Fruit fly (Drosophila melanogaster) whole organism, embryonic: Measurements from ENCODE around the gene CG11668.

ENCODE experiments used
- Bgb ChIP-seq: fragments of 200-800 bp; sonication (Bioruptor generic); IDR thresholded peaks from 2 replicates; pipeline ENCODE4 v1.3.6; 2022; ENCODE audit warnings: missing biosample characterization, missing genetic modification characterization; ENCODE audit not compliant: partially characterized antibody
- C15 ChIP-seq: fragments of 200-800 bp; sonication (Bioruptor generic); IDR thresholded peaks from 3 replicates; pipeline ENCODE4 v1.3.6; 2022; ENCODE audit warnings: missing biosample characterization, missing genetic modification characterization
- CG10543 ChIP-seq: fragments of 200-800 bp; sonication (Bioruptor generic); optimal IDR thresholded peaks from 3 replicates; lab custom pipeline; 2017; ENCODE audit warnings: missing biosample characterization, mild to moderate bottlenecking, missing genetic modification characterization, moderate library complexity
- CG10959 ChIP-seq: fragments of 200-800 bp; sonication (Bioruptor generic); IDR thresholded peaks from 2 replicates; pipeline ENCODE4 v1.3.6; 2022; ENCODE audit warnings: missing biosample characterization, missing genetic modification characterization
- CG11085 ChIP-seq: fragments of 200-800 bp; sonication (Bioruptor generic); IDR thresholded peaks from 2 replicates; pipeline ENCODE4 v1.3.6; 2022; ENCODE audit warnings: missing biosample characterization, missing genetic modification characterization
- CG12071 ChIP-seq: fragments of 200-800 bp; sonication (Bioruptor generic); optimal IDR thresholded peaks from 3 replicates; lab custom pipeline; 2018; ENCODE audit warnings: missing biosample characterization, mild to moderate bottlenecking, missing genetic modification characterization
- CG12236 ChIP-seq: fragments of 200-800 bp; sonication (Bioruptor generic); optimal IDR thresholded peaks from 2 replicates; lab custom pipeline; 2016; ENCODE audit warnings: missing biosample characterization, missing genetic modification characterization
- CG14965 ChIP-seq: fragments of 200-800 bp; sonication (Bioruptor generic); optimal IDR thresholded peaks from 2 replicates; lab custom pipeline; 2016; ENCODE audit warnings: missing biosample characterization, missing genetic modification characterization, borderline replicate concordance
- CG15479 ChIP-seq: fragments of 200-800 bp; sonication (Bioruptor generic); optimal IDR thresholded peaks from 3 replicates; lab custom pipeline; 2019; ENCODE audit warnings: missing biosample characterization, mild to moderate bottlenecking, missing genetic modification characterization, moderate library complexity
- CG15514 ChIP-seq: fragments of 200-800 bp; sonication (Bioruptor generic); optimal IDR thresholded peaks from 3 replicates; lab custom pipeline; 2017; ENCODE audit warnings: missing biosample characterization, missing genetic modification characterization, mild to moderate bottlenecking, moderate library complexity, missing genetic modification reagents
- CG2116 ChIP-seq: fragments of 200-800 bp; sonication (Bioruptor generic); optimal IDR thresholded peaks from 3 replicates; lab custom pipeline; 2018; ENCODE audit warnings: missing biosample characterization, mild to moderate bottlenecking, missing genetic modification characterization
- CG2120 ChIP-seq: fragments of 200-800 bp; sonication (Bioruptor generic); optimal IDR thresholded peaks from 3 replicates; lab custom pipeline; 2016; ENCODE audit warnings: missing biosample characterization, missing genetic modification characterization
- CG2712 ChIP-seq: fragments of 200-800 bp; optimal IDR thresholded peaks from 3 replicates; lab custom pipeline; 2019; ENCODE audit warnings: missing biosample characterization, mild to moderate bottlenecking, missing genetic modification characterization, moderate library complexity
- CG31441 ChIP-seq: fragments of 200-800 bp; sonication (Bioruptor generic); IDR thresholded peaks from 2 replicates; pipeline ENCODE4 v1.3.6; 2022; ENCODE audit warnings: missing biosample characterization, missing genetic modification characterization
- CG3847 ChIP-seq: fragments of 200-800 bp; sonication (Bioruptor generic); IDR thresholded peaks from 2 replicates; pipeline ENCODE4 v1.3.6; 2022; ENCODE audit warnings: missing biosample characterization, missing genetic modification characterization
- CG42726 ChIP-seq: fragments of 200-800 bp; sonication (Bioruptor generic); IDR thresholded peaks from 2 replicates; pipeline ENCODE4 v1.3.6; 2022; ENCODE audit warnings: missing biosample characterization, missing genetic modification characterization; ENCODE audit not compliant: partially characterized antibody
- CG4360 ChIP-seq: fragments of 200-800 bp; sonication (Bioruptor generic); IDR thresholded peaks from 2 replicates; pipeline ENCODE4 v1.3.6; 2022; ENCODE audit warnings: missing biosample characterization, missing genetic modification characterization
- CG43689 ChIP-seq: fragments of 200-800 bp; sonication (Bioruptor generic); IDR thresholded peaks from 2 replicates; pipeline ENCODE4 v1.3.6; 2022; ENCODE audit warnings: missing biosample characterization, missing genetic modification characterization
- CG4424 ChIP-seq: fragments of 200-800 bp; sonication (Bioruptor generic); optimal IDR thresholded peaks from 3 replicates; lab custom pipeline; 2016; ENCODE audit warnings: missing biosample characterization, missing genetic modification characterization
- CG5180 ChIP-seq: fragments of 200-800 bp; sonication (Bioruptor generic); optimal IDR thresholded peaks from 3 replicates; lab custom pipeline; 2017; ENCODE audit warnings: missing biosample characterization, missing genetic modification characterization, mild to moderate bottlenecking, moderate library complexity, missing genetic modification reagents
- CG6765 ChIP-seq: fragments of 200-800 bp; sonication (Bioruptor generic); optimal IDR thresholded peaks from 3 replicates; lab custom pipeline; 2017; ENCODE audit warnings: missing biosample characterization, mild to moderate bottlenecking, missing genetic modification characterization
- CG7271 ChIP-seq: fragments of 200-800 bp; sonication (Bioruptor generic); optimal IDR thresholded peaks from 2 replicates; lab custom pipeline; 2018; ENCODE audit warnings: missing biosample characterization, mild to moderate bottlenecking, missing genetic modification characterization, moderate library complexity
- CG7928 ChIP-seq: fragments of 200-800 bp; sonication (Bioruptor generic); optimal IDR thresholded peaks from 2 replicates; lab custom pipeline; 2017; ENCODE audit warnings: missing biosample characterization, mild to moderate bottlenecking, missing genetic modification characterization
- CG8478 ChIP-seq: fragments of >200 bp; optimal IDR thresholded peaks from 2 replicates; lab custom pipeline; 2018
- CTCF ChIP-seq: fragments of 200-800 bp; sonication (Bioruptor generic); optimal IDR thresholded peaks from 2 replicates; lab custom pipeline; 2017; ENCODE audit warnings: missing biosample characterization, mild to moderate bottlenecking, missing genetic modification characterization, moderate library complexity
- D19B ChIP-seq: fragments of 200-800 bp; sonication (Bioruptor generic); optimal IDR thresholded peaks from 2 replicates; lab custom pipeline; 2017; ENCODE audit warnings: missing biosample characterization, mild to moderate bottlenecking, missing genetic modification characterization
- Doc2 ChIP-seq: fragments of 200-800 bp; sonication (Bioruptor generic); IDR thresholded peaks from 2 replicates; pipeline ENCODE4 v1.3.6; 2022; ENCODE audit warnings: missing biosample characterization, missing genetic modification characterization
- Drgx ChIP-seq: fragments of 200-800 bp; sonication (Bioruptor generic); IDR thresholded peaks from 2 replicates; pipeline ENCODE4 v1.3.6; 2022; ENCODE audit warnings: missing biosample characterization, missing genetic modification characterization
- HHEX ChIP-seq: fragments of 200-800 bp; sonication (Bioruptor generic); optimal IDR thresholded peaks from 3 replicates; lab custom pipeline; 2017; ENCODE audit warnings: missing biosample characterization, mild to moderate bottlenecking, missing genetic modification characterization, missing genetic modification reagents
- Kr ChIP-seq: fragments of 200-800 bp; sonication (Bioruptor generic); optimal IDR thresholded peaks from 2 replicates; lab custom pipeline; 2017; ENCODE audit warnings: missing biosample characterization, mild to moderate bottlenecking, missing genetic modification characterization
- Max ChIP-seq: fragments of 200-800 bp; sonication (Bioruptor generic); optimal IDR thresholded peaks from 2 replicates; lab custom pipeline; 2016; ENCODE audit warnings: missing biosample characterization, mild to moderate bottlenecking, missing genetic modification characterization
- Scr ChIP-seq: fragments of 200-800 bp; sonication (Bioruptor generic); IDR thresholded peaks from 2 replicates; pipeline ENCODE4 v1.3.6; 2022; ENCODE audit warnings: missing biosample characterization, missing genetic modification characterization; ENCODE audit not compliant: partially characterized antibody
- Ssrp ChIP-seq: fragments of 200-800 bp; sonication (Bioruptor generic); optimal IDR thresholded peaks from 2 replicates; lab custom pipeline; 2018; ENCODE audit warnings: missing biosample characterization, mild to moderate bottlenecking, missing genetic modification characterization, moderate library complexity
- cwo ChIP-seq: fragments of 200-800 bp; sonication (Bioruptor generic); optimal IDR thresholded peaks from 3 replicates; lab custom pipeline; 2017; ENCODE audit warnings: missing biosample characterization, missing genetic modification characterization, mild to moderate bottlenecking, moderate library complexity, missing genetic modification reagents
- dmrt99B ChIP-seq: fragments of 200-800 bp; sonication (Bioruptor generic); optimal IDR thresholded peaks from 2 replicates; lab custom pipeline; 2018; ENCODE audit warnings: missing biosample characterization, mild to moderate bottlenecking, missing genetic modification characterization, moderate library complexity
- fd102C ChIP-seq: fragments of 200-800 bp; sonication (Bioruptor generic); optimal IDR thresholded peaks from 2 replicates; lab custom pipeline; 2018; ENCODE audit warnings: missing biosample characterization, mild to moderate bottlenecking, missing genetic modification characterization, moderate library complexity
- grau ChIP-seq: fragments of 200-800 bp; optimal IDR thresholded peaks from 3 replicates; lab custom pipeline; 2019; ENCODE audit warnings: missing biosample characterization, mild to moderate bottlenecking, missing genetic modification characterization, moderate library complexity
- jing ChIP-seq: fragments of 200-800 bp; sonication (Bioruptor generic); optimal IDR thresholded peaks from 2 replicates; lab custom pipeline; 2018; ENCODE audit warnings: missing biosample characterization, mild to moderate bottlenecking, missing genetic modification characterization
- ken ChIP-seq: fragments of 200-800 bp; sonication (Bioruptor generic); IDR thresholded peaks from 3 replicates; pipeline ENCODE4 v1.3.6; 2022; ENCODE audit warnings: missing biosample characterization, missing genetic modification characterization
- lmd ChIP-seq: fragments of 200-800 bp; sonication (Bioruptor generic); IDR thresholded peaks from 2 replicates; pipeline ENCODE4 v1.3.6; 2022; ENCODE audit warnings: missing biosample characterization, missing genetic modification characterization
- nerfin-2 ChIP-seq: fragments of 200-800 bp; sonication (Bioruptor generic); IDR thresholded peaks from 2 replicates; pipeline ENCODE4 v1.3.6; 2022; ENCODE audit warnings: missing biosample characterization, missing genetic modification characterization; ENCODE audit not compliant: partially characterized antibody
- p53 ChIP-seq: fragments of 200-800 bp; sonication (Bioruptor generic); optimal IDR thresholded peaks from 2 replicates; lab custom pipeline; 2016; ENCODE audit warnings: missing biosample characterization, missing genetic modification characterization
- ro ChIP-seq: fragments of 200-800 bp; sonication (Bioruptor generic); IDR thresholded peaks from 2 replicates; pipeline ENCODE4 v1.3.6; 2022; ENCODE audit warnings: missing biosample characterization, missing genetic modification characterization
- run ChIP-seq: fragments of 200-800 bp; sonication (Bioruptor generic); optimal IDR thresholded peaks from 3 replicates; lab custom pipeline; 2018; ENCODE audit warnings: missing biosample characterization, mild to moderate bottlenecking, missing genetic modification characterization
- sens ChIP-seq: fragments of 200-800 bp; sonication (Bioruptor generic); peaks from one replicate; lab custom pipeline; 2016; ENCODE audit warnings: missing biosample characterization, missing genetic modification characterization
- slou ChIP-seq: fragments of 200-800 bp; sonication (Bioruptor generic); optimal IDR thresholded peaks from 3 replicates; lab custom pipeline; 2016; ENCODE audit warnings: missing biosample characterization, missing genetic modification characterization
- sna ChIP-seq: fragments of 200-800 bp; sonication (Bioruptor generic); IDR thresholded peaks from 2 replicates; pipeline ENCODE4 v1.3.6; 2022; ENCODE audit warnings: missing biosample characterization, missing genetic modification characterization; ENCODE audit not compliant: partially characterized antibody
- stc ChIP-seq: fragments of 200-800 bp; sonication (Bioruptor generic); IDR thresholded peaks from 2 replicates; pipeline ENCODE4 v1.3.6; 2022; ENCODE audit warnings: missing biosample characterization, missing genetic modification characterization
- unc-4 ChIP-seq: fragments of 200-800 bp; sonication (Bioruptor generic); IDR thresholded peaks from 2 replicates; pipeline ENCODE4 v1.3.6; 2022; ENCODE audit warnings: missing biosample characterization, missing genetic modification characterization; ENCODE audit not compliant: partially characterized antibody
- vnd ChIP-seq: fragments of 200-800 bp; sonication (Bioruptor generic); IDR thresholded peaks from 3 replicates; pipeline ENCODE4 v1.3.6; 2022; ENCODE audit warnings: missing biosample characterization, missing genetic modification characterization; ENCODE audit not compliant: partially characterized antibody
- zf30C ChIP-seq: fragments of 200-800 bp; sonication (Bioruptor generic); optimal IDR thresholded peaks from 3 replicates; lab custom pipeline; 2018; ENCODE audit warnings: missing biosample characterization, mild to moderate bottlenecking, missing genetic modification characterization

The CG11668 gene

DNA sequence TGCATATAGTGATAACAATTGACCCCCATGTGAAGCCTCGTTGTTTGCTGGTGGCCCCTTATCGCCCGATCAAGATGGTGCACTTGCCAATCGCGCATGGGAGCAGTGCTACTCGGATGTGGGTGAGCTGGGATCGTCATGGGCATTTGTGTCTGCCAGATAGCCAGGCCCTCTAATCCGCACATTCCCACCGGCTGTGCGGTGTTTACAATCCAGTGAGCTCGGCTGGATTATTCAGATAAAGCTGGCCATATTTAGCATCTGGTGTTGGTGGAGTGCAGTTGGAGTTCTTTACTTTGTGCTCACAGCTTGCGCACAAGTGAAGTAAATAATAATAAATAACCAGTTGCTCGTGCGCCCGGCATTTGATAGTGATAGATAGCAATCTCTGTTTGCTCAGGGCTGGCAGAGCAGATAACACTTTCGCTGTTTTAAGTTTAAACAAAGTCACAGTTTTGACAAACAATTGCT, 5.2 kb upstream of the CG11668 start (continued):
- TF ChIP-seq cwo (GFP tag; lab: Kevin White, UChicago), result peak; percentile 73
- TF ChIP-seq vnd (GFP tag; lab: Robert Waterston, UW), result no peak
- no peak for TF ChIP-seq CG7271 (tag; lab: Kevin White, UChicago)
- no peak for TF ChIP-seq CG4424 (GFP tag; lab: Kevin White, UChicago)
- no peak for TF ChIP-seq CG14965 (GFP tag; lab: Kevin White, UChicago)
- no peak for TF ChIP-seq slou (GFP tag; lab: Kevin White, UChicago)
- no peak for TF ChIP-seq CG3847 (GFP tag; lab: Robert Waterston, UW)
- no peak for TF ChIP-seq fd102C
- peak; percentile 86 for TF ChIP-seq sens (GFP tag; lab: Kevin White, UChicago)
- no peak for TF ChIP-seq CG5180 (GFP tag; lab: Kevin White, UChicago)
- TF ChIP-seq CG7928 (GFP tag; lab: Kevin White, UChicago), result peak; percentile 79
- TF ChIP-seq p53, result no peak
- TF ChIP-seq stc, result 0 out of 2 replicates have a peak, but pooled peaks have one; percentile 13
- no peak for TF ChIP-seq zf30C
- no peak for TF ChIP-seq CG43689 (GFP tag; lab: Robert Waterston, UW)
- TF ChIP-seq sna (GFP tag; lab: Robert Waterston, UW), result no peak
- TF ChIP-seq dmrt99B (tag; lab: Kevin White, UChicago), result no peak
- peak; percentile 61 for TF ChIP-seq CG15514 (GFP tag; lab: Kevin White, UChicago)
- no peak for TF ChIP-seq D19B (GFP tag; lab: Kevin White, UChicago)
- TF ChIP-seq HHEX (GFP tag; lab: Kevin White, UChicago), result peak; percentile 54
- TF ChIP-seq CG12071 (GFP tag; lab: Kevin White, UChicago), result no peak
- no peak for TF ChIP-seq Bgb (GFP tag; lab: Robert Waterston, UW)
- TF ChIP-seq CTCF (GFP tag; lab: Kevin White, UChicago), result no peak
- no peak for TF ChIP-seq CG2712
- no peak for TF ChIP-seq CG12236 (GFP tag; lab: Kevin White, UChicago)
- no peak for TF ChIP-seq CG2120 (GFP tag; lab: Kevin White, UChicago)
- TF ChIP-seq Ssrp (tag; lab: Kevin White, UChicago), result no peak
- no peak for TF ChIP-seq jing (GFP tag; lab: Kevin White, UChicago)
- no peak for TF ChIP-seq C15
- TF ChIP-seq Kr, result peak; percentile 26
- peak; percentile 80 for TF ChIP-seq CG10543 (GFP tag; lab: Kevin White, UChicago)
- TF ChIP-seq nerfin-2 (GFP tag; lab: Robert Waterston, UW), result no peak
- TF ChIP-seq CG31441 (GFP tag; lab: Robert Waterston, UW), result no peak; the same call in 1 of the 2 replicates
- TF ChIP-seq grau (tag; lab: Kevin White, UChicago), result no peak
- no peak for TF ChIP-seq Doc2 (GFP tag; lab: Robert Waterston, UW)
- no peak for TF ChIP-seq Drgx (GFP tag; lab: Robert Waterston, UW)
- no peak for TF ChIP-seq CG2116 (GFP tag; lab: Kevin White, UChicago)
- TF ChIP-seq ro (GFP tag; lab: Robert Waterston, UW), result no peak
- 0 out of 3 replicates have a peak, but pooled peaks have one; percentile 39 for TF ChIP-seq ken (GFP tag; lab: Robert Waterston, UW)
- no peak for TF ChIP-seq Scr
- TF ChIP-seq CG8478, result no peak
- no peak for TF ChIP-seq Max (GFP tag; lab: Kevin White, UChicago)
- TF ChIP-seq run (tag; lab: Kevin White, UChicago), result no peak
- TF ChIP-seq lmd, result no peak
- no peak for TF ChIP-seq unc-4 (GFP tag; lab: Robert Waterston, UW)
- no peak for TF ChIP-seq CG11085 (GFP tag; lab: Robert Waterston, UW)
- TF ChIP-seq CG4360, result no peak
- TF ChIP-seq CG6765, result peak; percentile 41
- TF ChIP-seq CG15479 (GFP tag; lab: Kevin White, UChicago), result peak; percentile 86
- TF ChIP-seq CG10959 (GFP tag; lab: Robert Waterston, UW), result 0 out of 2 replicates have a peak, but pooled peaks have one; percentile 12
- TF ChIP-seq CG42726 (GFP tag; lab: Robert Waterston, UW), result no peak
